Fruit fly (Drosophila melanogaster): Measurements from ENCODE around the gene bnk.
A peak's percentile ranks its signal among the peaks of the same experiment; 100 is the strongest.

bnk gene

dm6 chr3R:31220456-31221336 lies 27.5 kb downstream of the bnk start, which contains the start of gene CG12054 (continued):
- TF ChIP-seq CG4820 (GFP tag; optimal IDR thresholded peaks at IDR 0.05) (no peak), CG4707 (GFP tag; optimal IDR thresholded peaks at IDR 0.05) (no peak), tll (GFP tag; optimal IDR thresholded peaks at IDR 0.05) (no peak), CG11093 (GFP tag; IDR thresholded peaks at IDR 0.05) (no peak), zen2 (GFP tag; IDR thresholded peaks at IDR 0.05; ENCODE audit: partially characterized antibody) (no peak), dysf (GFP tag; IDR thresholded peaks at IDR 0.05) (no peak), CG17385 (GFP tag; optimal IDR thresholded peaks at IDR 0.05) (no peak), Nf-YC (tag; optimal IDR thresholded peaks at IDR 0.05) (no peak), chinmo (GFP tag; IDR thresholded peaks at IDR 0.05; ENCODE audit: partially characterized antibody) (no peak), Meics (GFP tag; optimal IDR thresholded peaks at IDR 0.05) (no peak), tup (GFP tag; optimal IDR thresholded peaks at IDR 0.05) (no peak), nerfin-2 (GFP tag; IDR thresholded peaks at IDR 0.05; ENCODE audit: partially characterized antibody) (no peak), GATAe (GFP tag; conservative IDR thresholded peaks at IDR 0.05) (no peak), pho (GFP tag; optimal IDR thresholded peaks at IDR 0.05) (no peak), sim (GFP tag; IDR thresholded peaks at IDR 0.05) (no peak), CG7745 (tag; optimal IDR thresholded peaks at IDR 0.05) (no peak), CG2202 (tag; optimal IDR thresholded peaks at IDR 0.05) (no peak), gem (tag; optimal IDR thresholded peaks at IDR 0.05) (no peak), sna (GFP tag; IDR thresholded peaks at IDR 0.05; ENCODE audit: partially characterized antibody) (no peak), CG8478 (optimal IDR thresholded peaks at IDR 0.05) (peak; percentile 90), sug (tag; optimal IDR thresholded peaks at IDR 0.05) (no peak), ara (GFP tag; IDR thresholded peaks at IDR 0.05) (no peak), Hey (tag; optimal IDR thresholded peaks at IDR 0.05) (no peak), CG4854 (GFP tag; optimal IDR thresholded peaks at IDR 0.05) (no peak), CG13287 (GFP tag; IDR thresholded peaks at IDR 0.05; ENCODE audit: partially characterized antibody) (no peak), CG11560 (tag; IDR thresholded peaks at IDR 0.05) (no peak), CG1832 (GFP tag; optimal IDR thresholded peaks at IDR 0.05) (no peak), CG6272 (GFP tag; IDR thresholded peaks at IDR 0.05) (no peak), CG17361 (GFP tag; IDR thresholded peaks at IDR 0.05) (no peak), MTF-1 (GFP tag; optimal IDR thresholded peaks at IDR 0.05; ENCODE audit: borderline replicate concordance) (no peak), CG4282 (GFP tag; optimal IDR thresholded peaks at IDR 0.05) (no peak), CG3407 (GFP tag; optimal IDR thresholded peaks at IDR 0.05) (no peak), CG3281 (GFP tag; optimal IDR thresholded peaks at IDR 0.05) (no peak), CG10431 (GFP tag; optimal IDR thresholded peaks at IDR 0.05) (no peak), pnt (GFP tag; optimal IDR thresholded peaks at IDR 0.05) (no peak), bab2 (GFP tag; optimal IDR thresholded peaks at IDR 0.05) (no peak), ranshi (GFP tag; IDR thresholded peaks at IDR 0.05) (no peak), toy (GFP tag; IDR thresholded peaks at IDR 0.05) (no peak), phol (tag; optimal IDR thresholded peaks at IDR 0.05) (peak; percentile 2), dan (GFP tag; IDR thresholded peaks at IDR 0.05) (no peak), maf-S (GFP tag; optimal IDR thresholded peaks at IDR 0.05) (no peak), Hr78 (GFP tag; optimal IDR thresholded peaks at IDR 0.05) (no peak), CG30431 (GFP tag; optimal IDR thresholded peaks at IDR 0.05) (no peak), lmd (GFP tag; IDR thresholded peaks at IDR 0.05) (no peak), CG32772 (GFP tag; IDR thresholded peaks at IDR 0.05) (no peak), CG30403 (GFP tag; optimal IDR thresholded peaks at IDR 0.05) (no peak), CG1024 (GFP tag; IDR thresholded peaks at IDR 0.05) (no peak), E2f2 (GFP tag; IDR thresholded peaks at IDR 0.05) (no peak), CG3838 (GFP tag; optimal IDR thresholded peaks at IDR 0.05) (no peak), D19A (tag; optimal IDR thresholded peaks at IDR 0.05) (no peak)
